Fruit fly (Drosophila melanogaster) whole organism, embryonic: ENCODE data around the gene velo.
A peak's percentile ranks its signal among the peaks of the same experiment; 100 is the strongest.

Experiments
- Asciz ChIP-seq: fragments of 200-800 bp; sonication (Bioruptor generic); optimal IDR thresholded peaks from 2 replicates; lab custom pipeline; 2017; ENCODE audit warnings: missing biosample characterization, mild to moderate bottlenecking, missing genetic modification characterization, missing genetic modification reagents
- C15 ChIP-seq: fragments of 200-800 bp; sonication (Bioruptor generic); IDR thresholded peaks from 3 replicates; pipeline ENCODE4 v1.3.6; 2022; ENCODE audit warnings: missing biosample characterization, missing genetic modification characterization
- CG11085 ChIP-seq: fragments of 200-800 bp; sonication (Bioruptor generic); IDR thresholded peaks from 2 replicates; pipeline ENCODE4 v1.3.6; 2022; ENCODE audit warnings: missing biosample characterization, missing genetic modification characterization
- CG11247 ChIP-seq: fragments of 200-800 bp; sonication (Bioruptor generic); IDR thresholded peaks from 2 replicates; pipeline ENCODE4 v1.3.6; 2022; ENCODE audit warnings: missing biosample characterization, missing genetic modification characterization
- CG11723 ChIP-seq: fragments of 200-800 bp; sonication (Bioruptor generic); optimal IDR thresholded peaks from 2 replicates; lab custom pipeline; 2017; ENCODE audit warnings: missing biosample characterization, mild to moderate bottlenecking, missing genetic modification characterization
- CG12155 ChIP-seq: fragments of 200-800 bp; sonication (Bioruptor generic); optimal IDR thresholded peaks from 3 replicates; lab custom pipeline; 2016; ENCODE audit warnings: missing biosample characterization, missing genetic modification characterization
- CG12942 ChIP-seq: fragments of 200-800 bp; sonication (Bioruptor generic); optimal IDR thresholded peaks from 3 replicates; lab custom pipeline; 2016; ENCODE audit warnings: missing biosample characterization, missing genetic modification characterization
- CG13287 ChIP-seq: fragments of 200-800 bp; sonication (Bioruptor generic); IDR thresholded peaks from 2 replicates; pipeline ENCODE4 v1.3.6; 2022; ENCODE audit warnings: missing biosample characterization, missing genetic modification characterization; ENCODE audit not compliant: partially characterized antibody
- CG14860 ChIP-seq: fragments of 200-800 bp; sonication (Bioruptor generic); IDR thresholded peaks from 3 replicates; pipeline ENCODE4 v1.3.6; 2022; ENCODE audit warnings: missing biosample characterization, missing genetic modification characterization; ENCODE audit not compliant: partially characterized antibody
- CG17912 ChIP-seq: fragments of 200-800 bp; sonication (Bioruptor generic); optimal IDR thresholded peaks from 2 replicates; lab custom pipeline; 2018; ENCODE audit warnings: missing biosample characterization, mild to moderate bottlenecking, missing genetic modification characterization
- CG1792 ChIP-seq: fragments of 200-800 bp; sonication (Bioruptor generic); optimal IDR thresholded peaks from 2 replicates; lab custom pipeline; 2016; ENCODE audit warnings: missing biosample characterization, missing genetic modification characterization
- CG18619 ChIP-seq: fragments of 200-800 bp; sonication (Bioruptor generic); optimal IDR thresholded peaks from 3 replicates; lab custom pipeline; 2017; ENCODE audit warnings: missing biosample characterization, mild to moderate bottlenecking, missing genetic modification characterization
- CG2678 ChIP-seq: fragments of 200-800 bp; sonication (Bioruptor generic); optimal IDR thresholded peaks from 3 replicates; lab custom pipeline; 2019; ENCODE audit warnings: missing biosample characterization, mild to moderate bottlenecking, missing genetic modification characterization, moderate library complexity
- CG3163 ChIP-seq: fragments of 200-800 bp; sonication (Bioruptor generic); optimal IDR thresholded peaks from 3 replicates; lab custom pipeline; 2016; ENCODE audit warnings: missing biosample characterization, missing genetic modification characterization
- CG33557 ChIP-seq: fragments of 200-800 bp; sonication (Bioruptor generic); optimal IDR thresholded peaks from 2 replicates; lab custom pipeline; 2019; ENCODE audit warnings: missing biosample characterization, mild to moderate bottlenecking, missing genetic modification characterization, moderate library complexity
- CG34376 ChIP-seq: fragments of 200-800 bp; sonication (Bioruptor generic); optimal IDR thresholded peaks from 2 replicates; lab custom pipeline; 2018; ENCODE audit warnings: missing biosample characterization, mild to moderate bottlenecking, missing genetic modification characterization
- CG43689 ChIP-seq: fragments of 200-800 bp; sonication (Bioruptor generic); IDR thresholded peaks from 2 replicates; pipeline ENCODE4 v1.3.6; 2022; ENCODE audit warnings: missing biosample characterization, missing genetic modification characterization
- CG4424 ChIP-seq: fragments of 200-800 bp; sonication (Bioruptor generic); optimal IDR thresholded peaks from 3 replicates; lab custom pipeline; 2016; ENCODE audit warnings: missing biosample characterization, missing genetic modification characterization
- CG4854 ChIP-seq: fragments of 200-800 bp; sonication (Bioruptor generic); optimal IDR thresholded peaks from 2 replicates; lab custom pipeline; 2016; ENCODE audit warnings: missing biosample characterization, missing genetic modification characterization, inconsistent platforms
- CG6175 ChIP-seq: fragments of 200-800 bp; sonication (Bioruptor generic); IDR thresholded peaks from 3 replicates; pipeline ENCODE4 v1.3.6; 2022; ENCODE audit warnings: missing biosample characterization, missing genetic modification characterization
- CG6689 ChIP-seq: fragments of 200-800 bp; sonication (Bioruptor generic); IDR thresholded peaks from 2 replicates; pipeline ENCODE4 v1.3.6; 2022; ENCODE audit warnings: missing biosample characterization, missing genetic modification characterization
- CG7928 ChIP-seq: fragments of 200-800 bp; sonication (Bioruptor generic); optimal IDR thresholded peaks from 2 replicates; lab custom pipeline; 2017; ENCODE audit warnings: missing biosample characterization, mild to moderate bottlenecking, missing genetic modification characterization
- CG8290 ChIP-seq, 3 experiments: fragments of 200-800 bp; sonication (Bioruptor generic); optimal IDR thresholded peaks; 2 replicates each; lab custom pipeline; 2016 to 2019; ENCODE audit warnings: missing biosample characterization in 3 of 3, missing genetic modification characterization in 3 of 3, mild to moderate bottlenecking in 2 of 3, moderate library complexity in 1 of 3
- CoRest ChIP-seq: fragments of 200-800 bp; sonication (Bioruptor generic); optimal IDR thresholded peaks from 3 replicates; lab custom pipeline; 2018; ENCODE audit warnings: missing biosample characterization, mild to moderate bottlenecking, missing genetic modification characterization, moderate library complexity
- Dbx ChIP-seq: fragments of 200-800 bp; sonication (Bioruptor generic); IDR thresholded peaks from 3 replicates; pipeline ENCODE4 v1.3.6; 2022; ENCODE audit warnings: missing biosample characterization, missing genetic modification characterization
- Dip2 ChIP-seq: fragments of 200-800 bp; sonication (Bioruptor generic); IDR thresholded peaks from 2 replicates; pipeline ENCODE4 v1.3.6; 2022; ENCODE audit warnings: missing biosample characterization, missing genetic modification characterization
- Eip74EF ChIP-seq, 2 experiments: fragments of 200-800 bp in 1 of 2; fragments of >200 bp in 1 of 2; sonication (Bioruptor generic) in 1 of 2; optimal IDR thresholded peaks; 2 replicates each; lab custom pipeline; 2017 to 2019; ENCODE audit warnings: missing biosample characterization in 2 of 2, missing genetic modification characterization in 2 of 2, mild to moderate bottlenecking in 1 of 2, moderate library complexity in 1 of 2
- HLH4C ChIP-seq: fragments of 200-800 bp; sonication (Bioruptor generic); IDR thresholded peaks from 3 replicates; pipeline ENCODE4 v1.3.6; 2022; ENCODE audit warnings: missing biosample characterization, missing genetic modification characterization; ENCODE audit not compliant: partially characterized antibody
- Hmx ChIP-seq: fragments of 200-800 bp; sonication (Bioruptor generic); optimal IDR thresholded peaks from 2 replicates; lab custom pipeline; 2016; ENCODE audit warnings: missing biosample characterization, missing genetic modification characterization
- Mes4 ChIP-seq: fragments of 200-800 bp; sonication (Bioruptor generic); optimal IDR thresholded peaks from 2 replicates; lab custom pipeline; 2016; ENCODE audit warnings: missing biosample characterization, missing genetic modification characterization
- Xrp1 ChIP-seq: fragments of 200-800 bp; sonication (Bioruptor generic); IDR thresholded peaks from 2 replicates; pipeline ENCODE4 v1.3.6; 2022; ENCODE audit warnings: missing biosample characterization, missing genetic modification characterization
- bcd ChIP-seq: fragments of 200-800 bp; sonication (Bioruptor generic); optimal IDR thresholded peaks from 2 replicates; lab custom pipeline; 2017; ENCODE audit warnings: missing biosample characterization, mild to moderate bottlenecking, missing genetic modification characterization
- bigmax ChIP-seq: fragments of 200-800 bp; sonication (Bioruptor generic); optimal IDR thresholded peaks from 2 replicates; lab custom pipeline; 2018; ENCODE audit warnings: missing biosample characterization, mild to moderate bottlenecking, missing genetic modification characterization
- bsh ChIP-seq, 2 experiments: fragments of 200-800 bp; sonication (Bioruptor generic); optimal IDR thresholded peaks; 2 replicates each; lab custom pipeline; 2017 to 2018; ENCODE audit warnings: mild to moderate bottlenecking in 2 of 2, missing biosample characterization in 2 of 2, missing genetic modification characterization in 2 of 2, moderate library complexity in 1 of 2
- da ChIP-seq: fragments of 200-800 bp; sonication (Bioruptor generic); optimal IDR thresholded peaks from 2 replicates; lab custom pipeline; 2016; ENCODE audit warnings: missing biosample characterization, missing genetic modification characterization
- fru ChIP-seq: fragments of >200 bp; optimal IDR thresholded peaks from 2 replicates; lab custom pipeline; 2017
- gro ChIP-seq: fragments of 200-800 bp; sonication (Bioruptor generic); optimal IDR thresholded peaks from 2 replicates; lab custom pipeline; 2016; ENCODE audit warnings: missing biosample characterization, missing genetic modification characterization
- ham ChIP-seq: fragments of 200-800 bp; sonication (Bioruptor generic); IDR thresholded peaks from 2 replicates; pipeline ENCODE4 v1.3.6; 2022; ENCODE audit warnings: missing biosample characterization, missing genetic modification characterization
- hbn ChIP-seq: fragments of 200-800 bp; sonication (Bioruptor generic); IDR thresholded peaks from 2 replicates; pipeline ENCODE4 v1.3.6; 2022; ENCODE audit warnings: missing biosample characterization, missing genetic modification characterization; ENCODE audit not compliant: partially characterized antibody
- inv ChIP-seq: fragments of 200-800 bp; sonication (Bioruptor generic); IDR thresholded peaks from 2 replicates; pipeline ENCODE4 v1.3.6; 2022; ENCODE audit warnings: missing biosample characterization, missing genetic modification characterization; ENCODE audit not compliant: partially characterized antibody
- jing ChIP-seq: fragments of 200-800 bp; sonication (Bioruptor generic); optimal IDR thresholded peaks from 2 replicates; lab custom pipeline; 2018; ENCODE audit warnings: missing biosample characterization, mild to moderate bottlenecking, missing genetic modification characterization
- nerfin-2 ChIP-seq: fragments of 200-800 bp; sonication (Bioruptor generic); IDR thresholded peaks from 2 replicates; pipeline ENCODE4 v1.3.6; 2022; ENCODE audit warnings: missing biosample characterization, missing genetic modification characterization; ENCODE audit not compliant: partially characterized antibody
- otp ChIP-seq: fragments of 200-800 bp; sonication (Bioruptor generic); IDR thresholded peaks from 3 replicates; pipeline ENCODE4, ENCODE4 v1.3.6; 2022; ENCODE audit warnings: missing biosample characterization, missing genetic modification characterization
- pum ChIP-seq: fragments of 200-800 bp; sonication (Bioruptor generic); optimal IDR thresholded peaks from 2 replicates; lab custom pipeline; 2016; ENCODE audit warnings: missing biosample characterization, missing genetic modification characterization
- ssp ChIP-seq: fragments of 200-800 bp; sonication (Bioruptor generic); IDR thresholded peaks from 2 replicates; pipeline ENCODE4 v1.3.6; 2022; ENCODE audit warnings: missing biosample characterization, missing genetic modification characterization
- tap ChIP-seq: fragments of 200-800 bp; optimal IDR thresholded peaks from 3 replicates; lab custom pipeline; 2019; ENCODE audit warnings: missing biosample characterization, mild to moderate bottlenecking, missing genetic modification characterization, moderate library complexity
- tin ChIP-seq: fragments of 200-800 bp; sonication (Bioruptor generic); optimal IDR thresholded peaks from 3 replicates; lab custom pipeline; 2016; ENCODE audit warnings: missing biosample characterization, missing genetic modification characterization
- ttk ChIP-seq: fragments of 200-800 bp; sonication (Bioruptor generic); IDR thresholded peaks from 2 replicates; pipeline ENCODE4 v2.1.2; 2022; ENCODE audit warnings: missing biosample characterization, missing genetic modification characterization
- tup ChIP-seq: fragments of 200-800 bp; sonication (Bioruptor generic); optimal IDR thresholded peaks from 2 replicates; lab custom pipeline; 2016; ENCODE audit warnings: missing biosample characterization, mild to moderate bottlenecking, missing genetic modification characterization, moderate library complexity

velo gene

dm6 chr3L:6747127-6747526, 5.4 kb downstream of the velo start (continued):
- TF ChIP-seq fru (lab: Kevin White, UChicago) (no peak), bcd (peak; percentile 35), tin (peak; percentile 40), CG12155 (GFP tag; lab: Kevin White, UChicago) (peak; percentile 14), Mes4 (no peak), ham (no peak), nerfin-2 (peak; percentile 41; the same call in 1 of the 2 replicates), CG33557 (GFP tag; lab: Kevin White, UChicago) (peak; percentile 9), ssp (GFP tag; lab: Robert Waterston, UW) (peak; percentile 41; the same call in 1 of the 2 replicates), CG13287 (GFP tag; lab: Robert Waterston, UW) (peak; percentile 54; the same call in 1 of the 2 replicates), CG34376 (peak; percentile 29), CG11085 (GFP tag; lab: Robert Waterston, UW) (peak; percentile 66), CG11247 (GFP tag; lab: Robert Waterston, UW) (peak; percentile 52; the same call in 1 of the 2 replicates), Dip2 (GFP tag; lab: Robert Waterston, UW) (no peak), CG18619 (GFP tag; lab: Kevin White, UChicago) (peak; percentile 40), CG12942 (GFP tag; lab: Kevin White, UChicago) (peak; percentile 10), Hmx (no peak), pum (GFP tag; lab: Kevin White, UChicago) (peak; percentile 35), inv (GFP tag; lab: Robert Waterston, UW) (no peak), Xrp1 (GFP tag; lab: Robert Waterston, UW) (peak; percentile 59; the same call in 1 of the 2 replicates), hbn (0 out of 2 replicates have a peak, but pooled peaks have one; percentile 19), Dbx (GFP tag; lab: Robert Waterston, UW) (peak; percentile 72), Asciz (GFP tag; lab: Kevin White, UChicago) (no peak), gro (GFP tag; lab: Kevin White, UChicago) (peak; percentile 21), CG17912 (GFP tag; lab: Kevin White, UChicago) (peak; percentile 76), CG11723 (GFP tag; lab: Kevin White, UChicago) (peak; percentile 28), CG6175 (GFP tag; lab: Robert Waterston, UW) (peak; percentile 16; the same call in 1 of the 3 replicates), CG1792 (GFP tag; lab: Kevin White, UChicago) (no peak), CG4854 (GFP tag; lab: Kevin White, UChicago) (peak; percentile 12), CG4424 (GFP tag; lab: Kevin White, UChicago) (peak; percentile 5), CG7928 (GFP tag; lab: Kevin White, UChicago) (no peak), ttk (peak; percentile 13; the same call in 1 of the 2 replicates), C15 (no peak), CG3163 (peak; percentile 23), jing (GFP tag; lab: Kevin White, UChicago) (no peak), CG2678 (peak; percentile 36), HLH4C (GFP tag; lab: Robert Waterston, UW) (no peak), CG8290 (GFP tag; optimal IDR thresholded peaks at IDR 0.05; lab: Kevin White, UChicago) (peak; percentile 58), CG8290 (tag; optimal IDR thresholded peaks at IDR 0.05; lab: Kevin White, UChicago) (peak in 1 of 2 experiments; percentile 83), otp (GFP tag; lab: Robert Waterston, UW) (peak; percentile 61; the same call in 1 of the 3 replicates), tap (tag; lab: Kevin White, UChicago) (no peak), Eip74EF (GFP tag; optimal IDR thresholded peaks at IDR 0.05; lab: Kevin White, UChicago) (no peak), CG6689 (GFP tag; lab: Robert Waterston, UW) (peak; percentile 51), tup (GFP tag; lab: Kevin White, UChicago) (no peak), CoRest (tag; lab: Kevin White, UChicago) (peak; percentile 56), bsh (GFP tag; optimal IDR thresholded peaks at IDR 0.05; lab: Kevin White, UChicago) (peak in 1 of 2 experiments; percentile 47), bigmax (GFP tag; lab: Kevin White, UChicago) (peak; percentile 52), da (no peak), CG43689 (0 out of 2 replicates have a peak, but pooled peaks have one; percentile 6), CG14860 (GFP tag; lab: Robert Waterston, UW) (no peak)
